Worm (Caenorhabditis elegans): ENCODE measurements around the gene C26B9.3.

Gene C26B9.3

ce11 chrX:5337959-5338358, at the start of gene C26B9.3:
C26B9.3 (plus strand) TSS chrX:5338301.
- TF ChIP-seq hmg-4 (GFP tag; optimal IDR thresholded peaks at IDR 0.05) (no peak), hnd-1 (tag; optimal IDR thresholded peaks at IDR 0.05) (no peak), flt-1 (GFP tag; IDR thresholded peaks at IDR 0.05) (no peak), pes-1 (GFP tag; IDR thresholded peaks at IDR 0.05) (no peak), hmbx-1 (tag; optimal IDR thresholded peaks at IDR 0.05) (no peak), scrt-1 (GFP tag; IDR thresholded peaks at IDR 0.05) (no peak), B0310.2 (tag; optimal IDR thresholded peaks at IDR 0.05) (no peak), ceh-13 (GFP tag; optimal IDR thresholded peaks at IDR 0.05) (no peak), aly-1 (tag; optimal IDR thresholded peaks at IDR 0.05) (no peak), tbx-11 (GFP tag; IDR thresholded peaks at IDR 0.05) (no peak), sea-1 (GFP tag; conservative IDR thresholded peaks at IDR 0.05) (no peak), tra-4 (tag; optimal IDR thresholded peaks at IDR 0.05) (no peak), F13C5.2 (tag; optimal IDR thresholded peaks at IDR 0.05) (no peak), ceh-36 (tag; optimal IDR thresholded peaks at IDR 0.05) (no peak), tbx-37 (GFP tag; conservative IDR thresholded peaks at IDR 0.05) (no peak)

ce11 chrX:5289106-5289505, 49.0 kb upstream of the C26B9.3 start:
- no peak for TF ChIP-seq hmbx-1 (tag; optimal IDR thresholded peaks at IDR 0.05)
- TF ChIP-seq sea-1 (GFP tag; conservative IDR thresholded peaks at IDR 0.05) = no peak
- TF ChIP-seq flt-1 (GFP tag; IDR thresholded peaks at IDR 0.05) = no peak
- no peak for TF ChIP-seq ets-7 (tag; optimal IDR thresholded peaks at IDR 0.05)
- no peak for TF ChIP-seq pes-1 (GFP tag; IDR thresholded peaks at IDR 0.05)
- TF ChIP-seq ceh-36 (tag; optimal IDR thresholded peaks at IDR 0.05) = no peak
- TF ChIP-seq scrt-1 (GFP tag; IDR thresholded peaks at IDR 0.05) = no peak
- no peak for TF ChIP-seq ceh-13 (GFP tag; optimal IDR thresholded peaks at IDR 0.05)
- no peak for TF ChIP-seq hmg-4 (GFP tag; optimal IDR thresholded peaks at IDR 0.05)
- TF ChIP-seq tbx-11 (GFP tag; IDR thresholded peaks at IDR 0.05) = no peak
- TF ChIP-seq hnd-1 (tag; optimal IDR thresholded peaks at IDR 0.05) = no peak
- TF ChIP-seq ama-1 (optimal IDR thresholded peaks at IDR 0.05) = no peak

- no peak for TF ChIP-seq pes-1 (GFP tag; IDR thresholded peaks at IDR 0.05)
- no peak for TF ChIP-seq flt-1 (GFP tag; IDR thresholded peaks at IDR 0.05)
- no peak for TF ChIP-seq tbx-37 (GFP tag; conservative IDR thresholded peaks at IDR 0.05)
Observed at ce11 chrX:5293862-5294261, 44.2 kb upstream of the C26B9.3 start.

- TF ChIP-seq ama-1 (optimal IDR thresholded peaks at IDR 0.05) (no peak), B0310.2 (tag; optimal IDR thresholded peaks at IDR 0.05) (no peak), ets-7 (tag; optimal IDR thresholded peaks at IDR 0.05) (no peak), sea-1 (GFP tag; conservative IDR thresholded peaks at IDR 0.05) (no peak), scrt-1 (GFP tag; IDR thresholded peaks at IDR 0.05) (no peak), F13C5.2 (tag; optimal IDR thresholded peaks at IDR 0.05) (no peak), ceh-36 (tag; optimal IDR thresholded peaks at IDR 0.05) (no peak), hnd-1 (tag; optimal IDR thresholded peaks at IDR 0.05) (no peak), flt-1 (GFP tag; IDR thresholded peaks at IDR 0.05) (no peak), tbx-37 (GFP tag; conservative IDR thresholded peaks at IDR 0.05) (no peak)
Observed at ce11 chrX:5297942-5298611, 40.0 kb upstream of the C26B9.3 start, which contains the start of gene ift-81. ift-81 (plus strand) TSS chrX:5298561.

ce11 chrX:5303500-5303899, 34.6 kb upstream of the C26B9.3 start, which contains the start of gene ags-3:
ags-3 (minus strand) TSS chrX:5303600.
- TF ChIP-seq hmg-4 (GFP tag; optimal IDR thresholded peaks at IDR 0.05) = no peak
- no peak for TF ChIP-seq scrt-1 (GFP tag; IDR thresholded peaks at IDR 0.05)
- no peak for TF ChIP-seq ama-1 (optimal IDR thresholded peaks at IDR 0.05)
- no peak for TF ChIP-seq ets-7 (tag; optimal IDR thresholded peaks at IDR 0.05)
- TF ChIP-seq tra-4 (tag; optimal IDR thresholded peaks at IDR 0.05) = no peak
- TF ChIP-seq tbx-11 (GFP tag; IDR thresholded peaks at IDR 0.05) = no peak

- TF ChIP-seq sea-1 (GFP tag; conservative IDR thresholded peaks at IDR 0.05) = no peak
- TF ChIP-seq flt-1 (GFP tag; IDR thresholded peaks at IDR 0.05) = no peak
- TF ChIP-seq hmg-4 (GFP tag; optimal IDR thresholded peaks at IDR 0.05) = no peak
- no peak for TF ChIP-seq ceh-36 (tag; optimal IDR thresholded peaks at IDR 0.05)
- no peak for TF ChIP-seq ets-7 (tag; optimal IDR thresholded peaks at IDR 0.05)
- no peak for TF ChIP-seq tbx-37 (GFP tag; conservative IDR thresholded peaks at IDR 0.05)
- no peak for TF ChIP-seq ceh-13 (GFP tag; optimal IDR thresholded peaks at IDR 0.05)
- no peak for TF ChIP-seq F13C5.2 (tag; optimal IDR thresholded peaks at IDR 0.05)
- no peak for TF ChIP-seq hmbx-1 (tag; optimal IDR thresholded peaks at IDR 0.05)
- no peak for TF ChIP-seq ama-1 (optimal IDR thresholded peaks at IDR 0.05)
- no peak for TF ChIP-seq pes-1 (GFP tag; IDR thresholded peaks at IDR 0.05)
- TF ChIP-seq hnd-1 (tag; optimal IDR thresholded peaks at IDR 0.05) = no peak
- TF ChIP-seq aly-1 (tag; optimal IDR thresholded peaks at IDR 0.05) = no peak
- no peak for TF ChIP-seq tra-4 (tag; optimal IDR thresholded peaks at IDR 0.05)
- TF ChIP-seq scrt-1 (GFP tag; IDR thresholded peaks at IDR 0.05) = no peak
- no peak for TF ChIP-seq tbx-11 (GFP tag; IDR thresholded peaks at IDR 0.05)
- no peak for TF ChIP-seq B0310.2 (tag; optimal IDR thresholded peaks at IDR 0.05)
Observed at ce11 chrX:5309622-5310021, 28.5 kb upstream of the C26B9.3 start.

ce11 chrX:5311174-5311573, 26.9 kb upstream of the C26B9.3 start:
- TF ChIP-seq sea-1 (GFP tag; conservative IDR thresholded peaks at IDR 0.05) = no peak
- TF ChIP-seq pes-1 (GFP tag; IDR thresholded peaks at IDR 0.05) = no peak
- TF ChIP-seq ceh-36 (tag; optimal IDR thresholded peaks at IDR 0.05) = no peak
- TF ChIP-seq hmg-4 (GFP tag; optimal IDR thresholded peaks at IDR 0.05) = no peak
- TF ChIP-seq tbx-11 (GFP tag; IDR thresholded peaks at IDR 0.05) = no peak
- TF ChIP-seq F13C5.2 (tag; optimal IDR thresholded peaks at IDR 0.05) = no peak
- TF ChIP-seq ceh-13 (GFP tag; optimal IDR thresholded peaks at IDR 0.05) = no peak
- TF ChIP-seq hmbx-1 (tag; optimal IDR thresholded peaks at IDR 0.05) = no peak
- no peak for TF ChIP-seq tbx-37 (GFP tag; conservative IDR thresholded peaks at IDR 0.05)
- TF ChIP-seq ama-1 (optimal IDR thresholded peaks at IDR 0.05) = no peak
- no peak for TF ChIP-seq scrt-1 (GFP tag; IDR thresholded peaks at IDR 0.05)
- no peak for TF ChIP-seq tra-4 (tag; optimal IDR thresholded peaks at IDR 0.05)
- TF ChIP-seq aly-1 (tag; optimal IDR thresholded peaks at IDR 0.05) = no peak
- TF ChIP-seq hnd-1 (tag; optimal IDR thresholded peaks at IDR 0.05) = no peak
- TF ChIP-seq flt-1 (GFP tag; IDR thresholded peaks at IDR 0.05) = no peak
- TF ChIP-seq ets-7 (tag; optimal IDR thresholded peaks at IDR 0.05) = no peak
